Worm (Caenorhabditis elegans) whole organism, young adult: Measurements from ENCODE around the gene Y15E3A.5.

Experiments used
- F10E7.11 ChIP-seq: sonication (generic microtip); optimal IDR thresholded peaks from 2 replicates; lab custom pipeline; 2017; ENCODE audit warnings: mild to moderate bottlenecking, missing genetic modification characterization, moderate library complexity, missing compliant biosample characterization
- mes-4 ChIP-seq: sonication (generic microtip); optimal IDR thresholded peaks from 2 replicates; lab custom pipeline; 2016; ENCODE audit warnings: missing genotype, missing genetic modification characterization, missing compliant biosample characterization
- pha-4 ChIP-seq: fragments of 150-350 bp; sonication (generic microtip); optimal IDR thresholded peaks from 2 replicates; lab custom pipeline; 2014; ENCODE audit warnings: missing biosample characterization, missing genetic modification reagents, missing genetic modification characterization
- repo-1 ChIP-seq: sonication (generic microtip); optimal IDR thresholded peaks from 2 replicates; lab custom pipeline; 2017; ENCODE audit warnings: mild to moderate bottlenecking, missing genetic modification characterization, missing compliant biosample characterization

DNA sequence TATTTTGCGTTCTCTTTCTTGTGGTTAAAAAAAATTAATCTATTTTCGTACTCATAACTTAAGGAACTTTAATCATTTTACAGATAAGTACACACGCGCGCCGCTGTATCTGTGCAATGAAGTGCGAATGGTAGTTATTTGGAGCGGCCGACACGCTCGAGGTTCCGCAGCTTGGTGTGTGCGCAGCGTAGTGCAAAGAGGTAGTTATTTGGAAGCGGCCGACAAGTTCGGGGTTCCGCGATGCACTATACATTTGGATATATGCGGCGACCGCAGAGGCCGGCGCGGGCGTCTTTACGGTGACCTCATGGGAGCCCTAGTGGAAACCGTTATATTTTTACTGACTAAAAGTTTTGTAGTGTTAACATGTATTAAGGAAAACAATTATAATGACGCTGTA lies 52.3 kb downstream of the Y15E3A.5 start:
- no peak for TF ChIP-seq pha-4
- TF ChIP-seq repo-1 (tag; lab: Kevin White, UChicago): no peak
- no peak for TF ChIP-seq F10E7.11 (tag; lab: Kevin White, UChicago)
- TF ChIP-seq mes-4 (tag; lab: Kevin White, UChicago): no peak
